Worm (Caenorhabditis elegans): ENCODE measurements around the gene aptf-3.

The aptf-3 gene

DNA sequence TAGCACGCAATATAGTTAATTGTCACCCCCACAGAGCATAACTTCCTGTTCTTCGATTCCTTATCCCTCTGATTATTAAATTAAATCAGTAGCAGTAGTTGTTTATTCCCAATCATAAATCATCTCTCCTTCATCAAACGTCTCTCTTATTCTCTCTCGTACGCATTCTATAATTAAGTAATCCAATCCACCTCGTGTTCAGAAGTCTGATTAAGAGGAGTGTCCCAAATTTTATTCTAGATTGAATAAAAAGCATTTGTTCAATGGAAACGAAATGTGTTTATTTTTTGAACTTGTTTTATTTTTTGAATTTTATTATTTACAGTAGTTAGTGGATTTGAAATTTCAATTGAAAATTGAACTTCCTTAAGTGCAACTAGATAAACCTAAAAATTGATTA is 17.3 kb downstream of the aptf-3 start:
- TF ChIP-seq ces-1 (GFP tag; optimal IDR thresholded peaks at IDR 0.05) (peak; percentile 65), lin-32 (GFP tag; optimal IDR thresholded peaks at IDR 0.05) (no peak)

- TF ChIP-seq lin-13 (tag; optimal IDR thresholded peaks at IDR 0.05) (no peak), lsy-2 (tag; optimal IDR thresholded peaks at IDR 0.05) (no peak), drap-1 (GFP tag; optimal IDR thresholded peaks at IDR 0.05) (no peak), cnd-1 (tag; optimal IDR thresholded peaks at IDR 0.05) (no peak), ceh-43 (GFP tag; optimal IDR thresholded peaks at IDR 0.05) (no peak), blmp-1 (tag; optimal IDR thresholded peaks at IDR 0.05) (no peak), unc-120 (tag; optimal IDR thresholded peaks at IDR 0.05; ENCODE audit: poor library complexity, severe bottlenecking) (no peak), unc-39 (tag; optimal IDR thresholded peaks at IDR 0.05) (no peak), sptf-1 (tag; optimal IDR thresholded peaks at IDR 0.05) (no peak), mab-5 (tag; optimal IDR thresholded peaks at IDR 0.05) (no peak), lin-32 (GFP tag; optimal IDR thresholded peaks at IDR 0.05) (no peak), ceh-83 (GFP tag; optimal IDR thresholded peaks at IDR 0.05) (no peak), nhr-2 (tag; optimal IDR thresholded peaks at IDR 0.05) (no peak), zip-8 (tag; optimal IDR thresholded peaks at IDR 0.05) (no peak), sem-2 (GFP tag; optimal IDR thresholded peaks at IDR 0.05) (no peak), elt-3 (tag; optimal IDR thresholded peaks at IDR 0.05) (no peak), ceh-39 (tag; optimal IDR thresholded peaks at IDR 0.05) (no peak), tbx-8 (GFP tag; optimal IDR thresholded peaks at IDR 0.05) (no peak)
Observed at ce11 chrII:8612470-8612869, 18.5 kb downstream of the aptf-3 start, which contains the start of gene T22C8.1. Gene T22C8.1 (plus strand): TSS chrII:8612770.

ce11 chrII:8616155-8616554 is 22.2 kb downstream of the aptf-3 start:
- no peak for TF ChIP-seq nhr-2 (tag; optimal IDR thresholded peaks at IDR 0.05)
- TF ChIP-seq M03D4.4 (tag; optimal IDR thresholded peaks at IDR 0.05): no peak
- no peak for TF ChIP-seq nhr-12 (tag; optimal IDR thresholded peaks at IDR 0.05)
- no peak for TF ChIP-seq ceh-39 (tag; optimal IDR thresholded peaks at IDR 0.05)
- no peak for TF ChIP-seq unc-39 (tag; optimal IDR thresholded peaks at IDR 0.05)
- TF ChIP-seq lin-32 (GFP tag; optimal IDR thresholded peaks at IDR 0.05): no peak
- TF ChIP-seq snpc-4 (tag; optimal IDR thresholded peaks at IDR 0.05): no peak
- TF ChIP-seq unc-120 (tag; optimal IDR thresholded peaks at IDR 0.05; ENCODE audit: poor library complexity, severe bottlenecking): no peak

- no peak for TF ChIP-seq blmp-1 (tag; optimal IDR thresholded peaks at IDR 0.05)
- TF ChIP-seq snpc-4 (tag; optimal IDR thresholded peaks at IDR 0.05): no peak
- no peak for TF ChIP-seq bed-3 (GFP tag; optimal IDR thresholded peaks at IDR 0.05)
- no peak for TF ChIP-seq nhr-76 (tag; optimal IDR thresholded peaks at IDR 0.05)
- no peak for TF ChIP-seq lsy-2 (tag; optimal IDR thresholded peaks at IDR 0.05)
- TF ChIP-seq nhr-28 (tag; optimal IDR thresholded peaks at IDR 0.05): no peak
- no peak for TF ChIP-seq mep-1 (tag; optimal IDR thresholded peaks at IDR 0.05)
- TF ChIP-seq cnd-1 (tag; optimal IDR thresholded peaks at IDR 0.05): no peak
- TF ChIP-seq elt-3 (tag; optimal IDR thresholded peaks at IDR 0.05): no peak
- no peak for TF ChIP-seq pha-4 (tag; optimal IDR thresholded peaks at IDR 0.05)
- TF ChIP-seq unc-120 (tag; optimal IDR thresholded peaks at IDR 0.05; ENCODE audit: poor library complexity, severe bottlenecking): no peak
- no peak for TF ChIP-seq M03D4.4 (tag; optimal IDR thresholded peaks at IDR 0.05)
- TF ChIP-seq unc-39 (tag; optimal IDR thresholded peaks at IDR 0.05): no peak
- no peak for TF ChIP-seq ceh-83 (GFP tag; optimal IDR thresholded peaks at IDR 0.05)
- TF ChIP-seq ham-2 (GFP tag; optimal IDR thresholded peaks at IDR 0.05): no peak
- TF ChIP-seq sptf-1 (tag; optimal IDR thresholded peaks at IDR 0.05): no peak
- no peak for TF ChIP-seq tbx-8 (GFP tag; optimal IDR thresholded peaks at IDR 0.05)
- no peak for TF ChIP-seq ces-1 (GFP tag; optimal IDR thresholded peaks at IDR 0.05)
Observed at ce11 chrII:8617516-8617915, 23.5 kb downstream of the aptf-3 start, which contains the start of gene chhy-1. Gene chhy-1 (minus strand): TSS chrII:8617616.

DNA sequence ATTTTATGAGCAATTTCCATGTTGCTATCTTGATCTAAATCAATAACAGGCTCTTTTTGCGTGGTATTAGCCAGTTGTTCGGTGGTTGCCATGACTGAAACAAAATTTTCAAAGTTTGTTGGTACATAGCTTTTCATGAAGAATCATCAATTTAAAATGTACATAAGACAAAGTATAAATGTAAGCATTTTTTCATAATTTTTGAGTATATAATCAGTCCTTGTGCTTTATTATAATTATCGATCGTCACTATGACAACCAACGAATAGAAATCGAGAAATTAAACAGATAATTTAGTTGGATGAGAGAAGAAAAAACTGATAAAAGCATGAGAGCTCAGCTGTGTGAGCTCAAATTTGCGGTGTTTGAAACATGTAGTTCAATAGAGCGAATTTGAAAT is 27.9 kb downstream of the aptf-3 start, which contains the start of gene T22C8.3:
TSS of gene T22C8.3 (minus strand) at position 101 of the 400 bp plus-strand sequence.
- TF ChIP-seq ham-2 (GFP tag; optimal IDR thresholded peaks at IDR 0.05): no peak
- no peak for TF ChIP-seq lsy-2 (tag; optimal IDR thresholded peaks at IDR 0.05)
- no peak for TF ChIP-seq pha-4 (tag; optimal IDR thresholded peaks at IDR 0.05)
- no peak for TF ChIP-seq ceh-39 (tag; optimal IDR thresholded peaks at IDR 0.05)
- TF ChIP-seq bed-3 (GFP tag; optimal IDR thresholded peaks at IDR 0.05): no peak
- no peak for TF ChIP-seq tbx-8 (GFP tag; optimal IDR thresholded peaks at IDR 0.05)
- TF ChIP-seq unc-120 (tag; optimal IDR thresholded peaks at IDR 0.05; ENCODE audit: poor library complexity, severe bottlenecking): no peak

DNA sequence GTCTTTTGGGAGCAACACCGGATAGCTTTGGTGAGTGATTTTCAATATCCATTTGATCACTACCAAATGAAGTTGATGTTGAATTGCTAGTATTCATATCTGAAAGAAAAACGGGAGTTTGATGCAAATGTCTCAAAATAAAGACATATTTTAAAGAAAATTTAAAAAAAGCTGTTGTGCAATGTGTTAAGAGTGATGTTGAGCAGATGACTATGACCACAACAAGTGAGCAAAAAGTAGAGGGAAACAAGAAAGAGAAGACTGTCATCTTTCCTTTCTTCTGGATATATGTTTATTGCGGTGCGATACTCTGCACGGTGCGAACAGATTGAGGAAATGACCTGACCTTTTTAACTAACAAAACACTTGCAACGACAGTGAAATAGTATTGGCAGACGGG is 29.4 kb downstream of the aptf-3 start, which contains the start of gene T22C8.4:
TSS of gene T22C8.4 (minus strand) at position 101 of the 400 bp plus-strand sequence.
- TF ChIP-seq ham-2 (GFP tag; optimal IDR thresholded peaks at IDR 0.05): no peak
- TF ChIP-seq sem-2 (GFP tag; optimal IDR thresholded peaks at IDR 0.05): no peak
- no peak for TF ChIP-seq lin-13 (tag; optimal IDR thresholded peaks at IDR 0.05)
- TF ChIP-seq ceh-39 (tag; optimal IDR thresholded peaks at IDR 0.05): no peak
- no peak for TF ChIP-seq cnd-1 (tag; optimal IDR thresholded peaks at IDR 0.05)
- TF ChIP-seq ztf-11 (tag; optimal IDR thresholded peaks at IDR 0.05): no peak
- no peak for TF ChIP-seq mep-1 (tag; optimal IDR thresholded peaks at IDR 0.05)
- TF ChIP-seq hlh-1 (tag; optimal IDR thresholded peaks at IDR 0.05): no peak
- no peak for TF ChIP-seq nhr-12 (tag; optimal IDR thresholded peaks at IDR 0.05)
- TF ChIP-seq nhr-76 (tag; optimal IDR thresholded peaks at IDR 0.05): no peak
- TF ChIP-seq zip-8 (tag; optimal IDR thresholded peaks at IDR 0.05): no peak
- no peak for TF ChIP-seq flh-1 (GFP tag; optimal IDR thresholded peaks at IDR 0.05)
- TF ChIP-seq mab-5 (tag; optimal IDR thresholded peaks at IDR 0.05): no peak
- no peak for TF ChIP-seq pha-4 (tag; optimal IDR thresholded peaks at IDR 0.05)
- TF ChIP-seq lin-32 (GFP tag; optimal IDR thresholded peaks at IDR 0.05): no peak
- TF ChIP-seq elt-3 (tag; optimal IDR thresholded peaks at IDR 0.05): no peak
- no peak for TF ChIP-seq elt-1 (tag; optimal IDR thresholded peaks at IDR 0.05; ENCODE audit: borderline replicate concordance, insufficient read depth)
- TF ChIP-seq mls-2 (tag; optimal IDR thresholded peaks at IDR 0.05): no peak
- TF ChIP-seq nhr-237 (tag; optimal IDR thresholded peaks at IDR 0.05): no peak
